Worm (Caenorhabditis elegans): ENCODE data around the gene fars-3.

ce11 chrII:8456094-8456493 is 8.6 kb upstream of the fars-3 start, which contains the start of gene F22B5.6:
- no peak for TF ChIP-seq hif-1 (tag; optimal IDR thresholded peaks at IDR 0.05)
- TF ChIP-seq lir-3 (tag; optimal IDR thresholded peaks at IDR 0.05), result no peak
- TF ChIP-seq ztf-11 (tag; optimal IDR thresholded peaks at IDR 0.05), result no peak
